Worm (Caenorhabditis elegans) whole organism, mixed stage, embryonic: ENCODE measurements around the gene srj-52.

Experiments used
- M03D4.4 ChIP-seq: sonication (generic microtip); optimal IDR thresholded peaks from 2 replicates; lab custom pipeline; 2017; ENCODE audit warnings: mild to moderate bottlenecking, missing genetic modification characterization, missing compliant biosample characterization
- blmp-1 ChIP-seq: fragments of 150-350 bp; optimal IDR thresholded peaks from 2 replicates; lab custom pipeline; 2014; ENCODE audit warnings: missing biosample characterization, missing genetic modification characterization
- drap-1 ChIP-seq: fragments of 200-800 bp; sonication (Bioruptor generic); optimal IDR thresholded peaks from 3 replicates; lab custom pipeline; 2018; ENCODE audit warnings: mild to moderate bottlenecking, missing genetic modification characterization, missing compliant biosample characterization
- elt-1 ChIP-seq: sonication (generic microtip); optimal IDR thresholded peaks from 2 replicates; lab custom pipeline; 2017; ENCODE audit warnings: missing genetic modification characterization, mild to moderate bottlenecking, missing compliant biosample characterization, antibody characterized with exemption, moderate library complexity, borderline replicate concordance; ENCODE audit not compliant: insufficient read depth
- elt-3 ChIP-seq: fragments of 150-350 bp; optimal IDR thresholded peaks from 2 replicates; lab custom pipeline; 2014; ENCODE audit warnings: missing biosample characterization, missing genetic modification characterization
- snpc-4 ChIP-seq: fragments of 150-350 bp; optimal IDR thresholded peaks from 2 replicates; lab custom pipeline; 2014; ENCODE audit warnings: missing biosample characterization, missing genetic modification characterization
- sptf-1 ChIP-seq: sonication (generic microtip); optimal IDR thresholded peaks from 2 replicates; lab custom pipeline; 2017; ENCODE audit warnings: mild to moderate bottlenecking, missing genetic modification characterization, moderate library complexity, missing compliant biosample characterization
- unc-62 ChIP-seq: fragments of 150-350 bp; optimal IDR thresholded peaks from 2 replicates; lab custom pipeline; 2014; ENCODE audit warnings: missing biosample characterization, missing genetic modification reagents, missing genetic modification characterization
- ztf-11 ChIP-seq: fragments of 150-350 bp; optimal IDR thresholded peaks from 2 replicates; lab custom pipeline; 2014; ENCODE audit warnings: missing biosample characterization, missing genetic modification characterization

DNA sequence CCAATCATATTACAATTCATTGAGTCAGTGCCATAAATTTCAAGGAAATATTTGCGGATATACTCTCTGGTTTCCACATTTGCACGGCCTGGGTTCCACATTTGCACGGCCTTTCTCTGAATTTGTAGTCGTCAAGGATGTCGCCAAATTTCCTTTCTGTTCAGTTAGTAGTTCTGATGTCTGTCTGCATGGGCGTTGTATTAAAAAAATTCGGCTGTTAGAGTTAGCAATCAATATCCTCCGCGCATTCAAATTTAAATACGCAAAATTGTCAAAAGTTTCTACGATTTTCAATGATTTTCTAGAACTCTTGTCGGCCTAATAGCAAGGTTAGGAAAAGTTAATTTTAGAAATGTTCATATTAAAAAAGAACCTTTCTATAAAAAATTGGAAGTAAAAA lies at the start of gene srj-52:
- TF ChIP-seq drap-1 (GFP tag; lab: Kevin White, UChicago) (no peak), ztf-11 (tag; lab: Kevin White, UChicago) (no peak), snpc-4 (tag; lab: Kevin White, UChicago) (no peak), unc-62 (GFP tag; lab: Kevin White, UChicago) (no peak), elt-3 (tag; lab: Kevin White, UChicago) (no peak), sptf-1 (tag; lab: Kevin White, UChicago) (no peak), M03D4.4 (tag; lab: Kevin White, UChicago) (no peak), elt-1 (tag; lab: Kevin White, UChicago) (no peak), blmp-1 (no peak)
